Fruit fly (Drosophila melanogaster) whole organism, adult: ENCODE data around the gene PSMG1.

Source experiments
- CG12768 ChIP-seq: fragments of 200-800 bp; sonication (Bioruptor generic); optimal IDR thresholded peaks from 2 replicates; lab custom pipeline; 2017; ENCODE audit warnings: missing biosample characterization, missing genetic modification characterization, mild to moderate bottlenecking, moderate library complexity, missing genetic modification reagents
- CG33017 ChIP-seq: fragments of 200-800 bp; sonication (Bioruptor generic); optimal IDR thresholded peaks from 2 replicates; lab custom pipeline; 2018; ENCODE audit warnings: missing biosample characterization, mild to moderate bottlenecking, missing genetic modification characterization, moderate library complexity
- CG7045 ChIP-seq: fragments of 200-800 bp; sonication (Bioruptor generic); optimal IDR thresholded peaks from 2 replicates; lab custom pipeline; 2017; ENCODE audit warnings: missing biosample characterization, mild to moderate bottlenecking, missing genetic modification characterization
- Crg-1 ChIP-seq: fragments of 200-800 bp; sonication (Bioruptor generic); optimal IDR thresholded peaks from 2 replicates; lab custom pipeline; 2016; ENCODE audit warnings: missing biosample characterization, missing genetic modification characterization
- Mnt ChIP-seq: fragments of 200-800 bp; sonication (Bioruptor generic); optimal IDR thresholded peaks from 2 replicates; lab custom pipeline; 2016; ENCODE audit warnings: missing biosample characterization, mild to moderate bottlenecking, missing genetic modification characterization
- cnc ChIP-seq, 2 experiments: fragments of >200 bp; optimal IDR thresholded peaks; 2 replicates each; lab custom pipeline; 2017
- pad ChIP-seq: fragments of 200-800 bp; sonication (Bioruptor generic); optimal IDR thresholded peaks from 3 replicates; lab custom pipeline; 2017; ENCODE audit warnings: missing biosample characterization, missing genetic modification characterization, mild to moderate bottlenecking, moderate library complexity, missing genetic modification reagents

DNA sequence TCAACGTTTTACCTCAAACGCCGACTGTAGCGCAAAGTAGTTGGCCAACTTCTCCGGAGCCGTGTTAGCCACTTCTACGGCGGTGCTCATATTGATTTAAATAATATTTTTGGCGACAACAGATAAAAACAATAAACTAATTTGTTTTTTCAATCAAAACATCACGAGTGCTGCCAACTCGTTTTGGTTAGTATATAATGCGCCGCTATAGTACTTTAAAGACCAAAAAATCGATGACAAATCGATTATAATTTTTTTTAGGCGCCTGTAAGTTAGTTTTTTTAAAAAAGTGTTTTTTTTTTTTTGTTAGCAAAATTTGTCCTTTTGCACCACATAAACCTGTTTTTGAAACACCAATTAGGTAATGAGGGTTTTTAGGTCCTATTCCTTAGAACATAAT is 27.1 kb upstream of the PSMG1 start, which contains the start of gene Hpr1:
- no peak for TF ChIP-seq pad (GFP tag; lab: Kevin White, UChicago)
- no peak for TF ChIP-seq Crg-1 (GFP tag; lab: Kevin White, UChicago)
- no peak for TF ChIP-seq cnc (optimal IDR thresholded peaks at IDR 0.05; lab: Kevin White, UChicago)
- no peak for TF ChIP-seq CG7045
- TF ChIP-seq CG33017 (tag; lab: Kevin White, UChicago): no peak
- no peak for TF ChIP-seq Mnt (GFP tag; lab: Kevin White, UChicago)
- no peak for TF ChIP-seq CG12768 (GFP tag; lab: Kevin White, UChicago)
